Fruit fly (Drosophila melanogaster) whole organism, embryonic: ENCODE measurements around the gene CG5535.
A peak's percentile ranks its signal among the peaks of the same experiment; 100 is the strongest.

Source experiments
- Abd-B ChIP-seq: fragments of 200-800 bp; sonication (Bioruptor generic); optimal IDR thresholded peaks from 2 replicates; lab custom pipeline; 2018; ENCODE audit warnings: missing biosample characterization, mild to moderate bottlenecking, missing genetic modification characterization, moderate library complexity
- Blimp-1 ChIP-seq: fragments of 200-800 bp; sonication (Bioruptor generic); optimal IDR thresholded peaks from 3 replicates; lab custom pipeline; 2018; ENCODE audit warnings: missing biosample characterization, missing genetic modification characterization, mild to moderate bottlenecking, moderate library complexity, missing genetic modification reagents
- BtbVII ChIP-seq: fragments of 200-800 bp; sonication (Bioruptor generic); optimal IDR thresholded peaks from 3 replicates; lab custom pipeline; 2017; ENCODE audit warnings: missing biosample characterization, mild to moderate bottlenecking, missing genetic modification characterization
- CG10959 ChIP-seq: fragments of 200-800 bp; sonication (Bioruptor generic); IDR thresholded peaks from 2 replicates; pipeline ENCODE4 v1.3.6; 2022; ENCODE audit warnings: missing biosample characterization, missing genetic modification characterization
- CG12236 ChIP-seq: fragments of 200-800 bp; sonication (Bioruptor generic); optimal IDR thresholded peaks from 2 replicates; lab custom pipeline; 2016; ENCODE audit warnings: missing biosample characterization, missing genetic modification characterization
- CG15269 ChIP-seq: fragments of 200-800 bp; sonication (Bioruptor generic); optimal IDR thresholded peaks from 2 replicates; lab custom pipeline; 2018; ENCODE audit warnings: missing biosample characterization, mild to moderate bottlenecking, missing genetic modification characterization, moderate library complexity
- CG17829 ChIP-seq: fragments of 200-800 bp; optimal IDR thresholded peaks from 2 replicates; lab custom pipeline; 2019; ENCODE audit warnings: missing biosample characterization, mild to moderate bottlenecking, missing genetic modification characterization, moderate library complexity
- CG2202 ChIP-seq: fragments of 200-800 bp; sonication (Bioruptor generic); optimal IDR thresholded peaks from 2 replicates; lab custom pipeline; 2018; ENCODE audit warnings: missing biosample characterization, mild to moderate bottlenecking, missing genetic modification characterization
- CG2712 ChIP-seq: fragments of 200-800 bp; optimal IDR thresholded peaks from 3 replicates; lab custom pipeline; 2019; ENCODE audit warnings: missing biosample characterization, mild to moderate bottlenecking, missing genetic modification characterization, moderate library complexity
- CG3065 ChIP-seq: fragments of 200-800 bp; sonication (Bioruptor generic); optimal IDR thresholded peaks from 2 replicates; lab custom pipeline; 2016; ENCODE audit warnings: missing biosample characterization, missing genetic modification characterization
- CG31441 ChIP-seq: fragments of 200-800 bp; sonication (Bioruptor generic); IDR thresholded peaks from 2 replicates; pipeline ENCODE4 v1.3.6; 2022; ENCODE audit warnings: missing biosample characterization, missing genetic modification characterization
- CG32532 ChIP-seq: fragments of 200-800 bp; sonication (Bioruptor generic); IDR thresholded peaks from 2 replicates; pipeline ENCODE4 v1.3.6; 2022; ENCODE audit warnings: missing biosample characterization, missing genetic modification characterization
- CG43689 ChIP-seq: fragments of 200-800 bp; sonication (Bioruptor generic); IDR thresholded peaks from 2 replicates; pipeline ENCODE4 v1.3.6; 2022; ENCODE audit warnings: missing biosample characterization, missing genetic modification characterization
- CG4424 ChIP-seq: fragments of 200-800 bp; sonication (Bioruptor generic); optimal IDR thresholded peaks from 3 replicates; lab custom pipeline; 2016; ENCODE audit warnings: missing biosample characterization, missing genetic modification characterization
- CG4820 ChIP-seq: fragments of 200-800 bp; sonication (Bioruptor generic); optimal IDR thresholded peaks from 3 replicates; lab custom pipeline; 2016; ENCODE audit warnings: missing biosample characterization, missing genetic modification characterization
- CG6854 ChIP-seq: fragments of 200-800 bp; sonication (Bioruptor generic); optimal IDR thresholded peaks from 3 replicates; lab custom pipeline; 2017; ENCODE audit warnings: missing biosample characterization, mild to moderate bottlenecking, missing genetic modification characterization
- CG7987 ChIP-seq: fragments of 200-800 bp; sonication (Bioruptor generic); optimal IDR thresholded peaks from 2 replicates; lab custom pipeline; 2018; ENCODE audit warnings: missing biosample characterization, mild to moderate bottlenecking, missing genetic modification characterization, moderate library complexity
- CG8089 ChIP-seq: fragments of 200-800 bp; sonication (Bioruptor generic); optimal IDR thresholded peaks from 3 replicates; lab custom pipeline; 2016; ENCODE audit warnings: missing biosample characterization, missing genetic modification characterization
- CG8281 ChIP-seq: fragments of 200-800 bp; sonication (Bioruptor generic); optimal IDR thresholded peaks from 2 replicates; lab custom pipeline; 2018; ENCODE audit warnings: missing biosample characterization, mild to moderate bottlenecking, missing genetic modification characterization, moderate library complexity
- Deaf1 ChIP-seq: fragments of 200-800 bp; optimal IDR thresholded peaks from 3 replicates; lab custom pipeline; 2019; ENCODE audit warnings: missing biosample characterization, mild to moderate bottlenecking, missing genetic modification characterization, moderate library complexity
- Dip3 ChIP-seq: fragments of 200-800 bp; sonication (Bioruptor generic); optimal IDR thresholded peaks from 3 replicates; lab custom pipeline; 2016; ENCODE audit warnings: missing biosample characterization, missing genetic modification characterization
- Doc2 ChIP-seq: fragments of 200-800 bp; sonication (Bioruptor generic); IDR thresholded peaks from 2 replicates; pipeline ENCODE4 v1.3.6; 2022; ENCODE audit warnings: missing biosample characterization, missing genetic modification characterization
- NK7.1 ChIP-seq: fragments of 200-800 bp; sonication (Bioruptor generic); optimal IDR thresholded peaks from 3 replicates; lab custom pipeline; 2016; ENCODE audit warnings: missing biosample characterization, missing genetic modification characterization
- Ptx1 ChIP-seq: fragments of 200-800 bp; sonication (Bioruptor generic); IDR thresholded peaks from 2 replicates; pipeline ENCODE4 v1.3.6; 2022; ENCODE audit warnings: missing biosample characterization, missing genetic modification characterization
- Trl ChIP-seq, 3 experiments: fragments of >200 bp in 2 of 3; fragments of 200-800 bp in 1 of 3; sonication (Bioruptor generic) in 1 of 3; optimal IDR thresholded peaks; 2 replicates in 1 of 3; 3 replicates in 2 of 3; lab custom pipeline; 2016 to 2017; ENCODE audit warnings: missing biosample characterization in 1 of 3, missing genetic modification characterization in 1 of 3
- Usf ChIP-seq: fragments of 200-800 bp; sonication (Bioruptor generic); optimal IDR thresholded peaks from 2 replicates; lab custom pipeline; 2017; ENCODE audit warnings: missing genotype, missing biosample characterization, missing genetic modification characterization
- al ChIP-seq: fragments of 200-800 bp; sonication (Bioruptor generic); IDR thresholded peaks from 2 replicates; pipeline ENCODE4 v1.3.6; 2022; ENCODE audit warnings: missing biosample characterization, missing genetic modification characterization
- ato ChIP-seq: fragments of 200-800 bp; sonication (Bioruptor generic); IDR thresholded peaks from 2 replicates; pipeline ENCODE4 v1.3.6; 2022; ENCODE audit warnings: missing biosample characterization, missing genetic modification characterization; ENCODE audit not compliant: partially characterized antibody
- az2 ChIP-seq: fragments of 200-800 bp; sonication (Bioruptor generic); optimal IDR thresholded peaks from 3 replicates; lab custom pipeline; 2016; ENCODE audit warnings: missing biosample characterization, missing genetic modification characterization
- bab2 ChIP-seq: fragments of 200-800 bp; sonication (Bioruptor generic); optimal IDR thresholded peaks from 2 replicates; lab custom pipeline; 2016; ENCODE audit warnings: missing biosample characterization, missing genetic modification characterization
- cad ChIP-seq: fragments of >200 bp; optimal IDR thresholded peaks from 2 replicates; lab custom pipeline; 2017; ENCODE audit warnings: missing biosample characterization, missing genetic modification characterization
- caup ChIP-seq: fragments of 200-800 bp; sonication (Bioruptor generic); optimal IDR thresholded peaks from 3 replicates; lab custom pipeline; 2017; ENCODE audit warnings: missing biosample characterization, mild to moderate bottlenecking, missing genetic modification characterization, moderate library complexity; ENCODE audit not compliant: severe bottlenecking
- croc ChIP-seq: fragments of 200-800 bp; sonication (Bioruptor generic); conservative IDR thresholded peaks from 3 replicates; pipeline ENCODE4 v1.3.6; 2022; ENCODE audit warnings: missing biosample characterization, missing genetic modification characterization
- dan ChIP-seq: fragments of 200-800 bp; sonication (Bioruptor generic); IDR thresholded peaks from 2 replicates; pipeline ENCODE4 v1.3.6; 2022; ENCODE audit warnings: missing biosample characterization, missing genetic modification characterization
- gcm ChIP-seq: fragments of 200-800 bp; sonication (Bioruptor generic); optimal IDR thresholded peaks from 2 replicates; lab custom pipeline; 2019; ENCODE audit warnings: missing biosample characterization, mild to moderate bottlenecking, missing genetic modification characterization, moderate library complexity
- gsb-n ChIP-seq: fragments of 200-800 bp; sonication (Bioruptor generic); optimal IDR thresholded peaks from 3 replicates; lab custom pipeline; 2018; ENCODE audit warnings: missing biosample characterization, mild to moderate bottlenecking, missing genetic modification characterization
- hb ChIP-seq: fragments of 200-800 bp; sonication (Bioruptor generic); IDR thresholded peaks from 3 replicates; pipeline ENCODE4 v1.3.6; 2022; ENCODE audit warnings: missing biosample characterization, missing genetic modification characterization; ENCODE audit not compliant: partially characterized antibody
- jumu ChIP-seq: fragments of 200-800 bp; sonication (Bioruptor generic); optimal IDR thresholded peaks from 3 replicates; lab custom pipeline; 2016; ENCODE audit warnings: missing biosample characterization, missing genetic modification characterization
- lov ChIP-seq, 2 experiments: fragments of 200-800 bp in 1 of 2; fragments of >200 bp in 1 of 2; sonication (Bioruptor generic) in 1 of 2; IDR thresholded peaks in 1 of 2; optimal IDR thresholded peaks in 1 of 2; 2 replicates in 1 of 2; 3 replicates in 1 of 2; pipeline versions ENCODE4 v1.3.6 to Lab custom; 2017 to 2022; ENCODE audit warnings: missing biosample characterization in 1 of 2, missing genetic modification characterization in 1 of 2
- pan ChIP-seq, 4 experiments: fragments of >200 bp in 3 of 4; fragments of 200-800 bp in 1 of 4; sonication (Bioruptor generic) in 1 of 4; optimal IDR thresholded peaks in 3 of 4; IDR thresholded peaks in 1 of 4; 2 replicates each; pipeline versions ENCODE4 v1.3.6 to Lab custom; 2017 to 2022; ENCODE audit warnings: missing biosample characterization in 2 of 4, missing genetic modification characterization in 2 of 4, mixed read lengths in 1 of 4
- prd ChIP-seq, 3 experiments: fragments of >200 bp in 2 of 3; fragments of 200-800 bp in 1 of 3; sonication (Bioruptor generic) in 1 of 3; optimal IDR thresholded peaks in 2 of 3; IDR thresholded peaks in 1 of 3; 2 replicates in 2 of 3; 3 replicates in 1 of 3; pipeline versions ENCODE4 v1.3.6 to Lab custom; 2017 to 2022; ENCODE audit warnings: missing biosample characterization in 1 of 3, missing genetic modification characterization in 1 of 3
- rib ChIP-seq: fragments of 200-800 bp; sonication (Bioruptor generic); IDR thresholded peaks from 2 replicates; pipeline ENCODE4 v1.3.6; 2022; ENCODE audit warnings: missing biosample characterization, missing genetic modification characterization
- sens ChIP-seq: fragments of 200-800 bp; sonication (Bioruptor generic); peaks from one replicate; lab custom pipeline; 2016; ENCODE audit warnings: missing biosample characterization, missing genetic modification characterization
- seq ChIP-seq: fragments of 200-800 bp; sonication (Bioruptor generic); IDR thresholded peaks from 2 replicates; pipeline ENCODE4 v1.3.6; 2022; ENCODE audit warnings: missing biosample characterization, missing genetic modification characterization
- sisA ChIP-seq: fragments of 200-800 bp; sonication (Bioruptor generic); IDR thresholded peaks from 2 replicates; pipeline ENCODE4 v1.3.6; 2022; ENCODE audit warnings: missing biosample characterization, missing genetic modification characterization
- so ChIP-seq: fragments of 200-800 bp; sonication (Bioruptor generic); IDR thresholded peaks from 3 replicates; pipeline ENCODE4 v1.3.6; 2022; ENCODE audit warnings: missing biosample characterization, missing genetic modification characterization
- ttk ChIP-seq: fragments of 200-800 bp; sonication (Bioruptor generic); IDR thresholded peaks from 2 replicates; pipeline ENCODE4 v2.1.2; 2022; ENCODE audit warnings: missing biosample characterization, missing genetic modification characterization
- twi ChIP-seq: fragments of 200-800 bp; optimal IDR thresholded peaks from 2 replicates; lab custom pipeline; 2019; ENCODE audit warnings: missing biosample characterization, mild to moderate bottlenecking, missing genetic modification characterization, moderate library complexity

The CG5535 gene

dm6 chr3L:17846169-17846981, 10.2 kb downstream of the CG5535 start, which contains the start of the genes MED19 and CG7430 (continued):
- TF ChIP-seq Trl (optimal IDR thresholded peaks at IDR 0.05; lab: Kevin White, UChicago) (peak in 1 of 2 experiments; percentile 26), Trl (GFP tag; optimal IDR thresholded peaks at IDR 0.05; lab: Kevin White, UChicago) (no peak), BtbVII (GFP tag; lab: Kevin White, UChicago) (no peak), dan (GFP tag; lab: Robert Waterston, UW) (no peak), ato (GFP tag; lab: Robert Waterston, UW) (peak; percentile 9; the same call in 1 of the 2 replicates), lov (optimal IDR thresholded peaks at IDR 0.05; lab: Kevin White, UChicago) (no peak), lov (GFP tag; IDR thresholded peaks at IDR 0.05; lab: Robert Waterston, UW) (no peak), Doc2 (GFP tag; lab: Robert Waterston, UW) (no peak), pan (optimal IDR thresholded peaks at IDR 0.05; lab: Kevin White, UChicago) (no peak), pan (GFP tag; optimal IDR thresholded peaks at IDR 0.05 in 1 of 2, IDR thresholded peaks at IDR 0.05 in 1 of 2) (no peak), az2 (no peak), CG4820 (GFP tag; lab: Kevin White, UChicago) (no peak), CG43689 (GFP tag; lab: Robert Waterston, UW) (no peak), bab2 (GFP tag; lab: Kevin White, UChicago) (no peak), CG7987 (GFP tag; lab: Kevin White, UChicago) (peak; percentile 45), caup (GFP tag; lab: Kevin White, UChicago) (no peak), rib (GFP tag; lab: Robert Waterston, UW) (no peak), CG8089 (no peak), Ptx1 (GFP tag; lab: Robert Waterston, UW) (peak; percentile 17; the same call in 1 of the 2 replicates), croc (no peak), CG3065 (GFP tag; lab: Kevin White, UChicago) (no peak), CG12236 (GFP tag; lab: Kevin White, UChicago) (no peak), CG31441 (peak; percentile 43), CG4424 (peak; percentile 9), Usf (GFP tag; lab: Kevin White, UChicago) (no peak), CG6854 (peak; percentile 34), jumu (no peak), ttk (no peak), twi (tag; lab: Kevin White, UChicago) (no peak), al (GFP tag; lab: Robert Waterston, UW) (no peak), CG17829 (tag; lab: Kevin White, UChicago) (peak; percentile 29), NK7.1 (GFP tag; lab: Kevin White, UChicago) (no peak), CG2202 (no peak), CG32532 (no peak), prd (optimal IDR thresholded peaks at IDR 0.05; lab: Kevin White, UChicago) (no peak), prd (GFP tag; IDR thresholded peaks at IDR 0.05; lab: Robert Waterston, UW) (no peak), seq (no peak; the same call in 1 of the 2 replicates), CG8281 (tag; lab: Kevin White, UChicago) (no peak), Dip3 (GFP tag; lab: Kevin White, UChicago) (no peak), Deaf1 (no peak), hb (GFP tag; lab: Robert Waterston, UW) (no peak), gcm (peak; percentile 20), gsb-n (no peak), so (GFP tag; lab: Robert Waterston, UW) (no peak), CG15269 (tag; lab: Kevin White, UChicago) (no peak), Abd-B (GFP tag; lab: Kevin White, UChicago) (peak; percentile 62), Blimp-1 (GFP tag; lab: Kevin White, UChicago) (no peak), CG2712 (tag; lab: Kevin White, UChicago) (peak; percentile 26), cad (GFP tag; lab: Kevin White, UChicago) (no peak), sisA (GFP tag; lab: Robert Waterston, UW) (no peak), CG10959 (GFP tag; lab: Robert Waterston, UW) (no peak), sens (GFP tag; lab: Kevin White, UChicago) (no peak)
